Worm (Caenorhabditis elegans): ENCODE measurements around the gene pitr-6.

ce11 chrII:12414805-12415204, 30.3 kb upstream of the pitr-6 start, which contains the start of gene Y57A10C.11:
- TF ChIP-seq dao-5 (tag; optimal IDR thresholded peaks at IDR 0.05) (no peak), him-1 (tag; optimal IDR thresholded peaks at IDR 0.05) (no peak)
